Worm (Caenorhabditis elegans): ENCODE data around the gene col-152.

DNA sequence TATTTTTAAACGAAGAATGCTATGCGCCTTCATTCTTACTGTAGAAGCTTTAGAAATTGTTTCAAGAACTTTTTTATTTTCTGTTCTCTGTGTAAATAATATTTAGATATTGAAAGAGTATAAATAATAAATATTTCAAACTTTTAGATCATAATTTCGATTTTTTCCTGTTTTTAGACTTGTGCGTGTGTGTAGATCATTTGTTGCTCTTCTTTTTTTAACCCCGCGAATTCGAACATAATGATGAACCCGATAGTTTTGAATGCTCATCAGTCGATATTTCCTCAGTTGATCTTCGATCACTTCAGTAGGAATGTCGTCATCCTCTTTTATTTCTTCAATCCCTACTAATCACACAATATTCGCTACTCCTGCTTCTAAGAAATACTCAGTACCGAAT lies 36.5 kb downstream of the col-152 start, which contains the start of gene T21C9.13:
- no peak for TF ChIP-seq med-1 (GFP tag; optimal IDR thresholded peaks at IDR 0.05; ENCODE audit: insufficient read depth)
- no peak for TF ChIP-seq T22C8.4 (GFP tag; IDR thresholded peaks at IDR 0.05)
